Worm (Caenorhabditis elegans): Measurements from ENCODE around the gene perm-1.

- TF ChIP-seq W03F9.2 (tag; optimal IDR thresholded peaks at IDR 0.05) (no peak), dao-5 (tag; optimal IDR thresholded peaks at IDR 0.05) (no peak)
Measured at ce11 chrII:7870062-7870461, 10.6 kb upstream of the perm-1 start, which contains the start of gene ztf-17.
